Fruit fly (Drosophila melanogaster) whole organism: ENCODE measurements around the gene crb.

Experiments
- CG8478 ChIP-seq: fragments of >200 bp; optimal IDR thresholded peaks from 2 replicates; lab custom pipeline; 2018; ENCODE audit warnings: inconsistent platforms
- Dll ChIP-seq: fragments of >200 bp; optimal IDR thresholded peaks from 2 replicates; lab custom pipeline; 2017
- EcR ChIP-seq, 2 experiments: fragments of >200 bp; optimal IDR thresholded peaks; 2 replicates each; lab custom pipeline; 2017; ENCODE audit warnings: missing biosample characterization in 2 of 2, missing genetic modification characterization in 2 of 2, missing genetic modification reagents in 2 of 2
- pan ChIP-seq: fragments of >200 bp; optimal IDR thresholded peaks from 2 replicates; lab custom pipeline; 2017
- psq ChIP-seq: fragments of >200 bp; optimal IDR thresholded peaks from 2 replicates; lab custom pipeline; 2017
- usp ChIP-seq: fragments of >200 bp; optimal IDR thresholded peaks from 2 replicates; lab custom pipeline; 2017; ENCODE audit warnings: missing biosample characterization, missing genetic modification characterization, mixed read lengths

DNA sequence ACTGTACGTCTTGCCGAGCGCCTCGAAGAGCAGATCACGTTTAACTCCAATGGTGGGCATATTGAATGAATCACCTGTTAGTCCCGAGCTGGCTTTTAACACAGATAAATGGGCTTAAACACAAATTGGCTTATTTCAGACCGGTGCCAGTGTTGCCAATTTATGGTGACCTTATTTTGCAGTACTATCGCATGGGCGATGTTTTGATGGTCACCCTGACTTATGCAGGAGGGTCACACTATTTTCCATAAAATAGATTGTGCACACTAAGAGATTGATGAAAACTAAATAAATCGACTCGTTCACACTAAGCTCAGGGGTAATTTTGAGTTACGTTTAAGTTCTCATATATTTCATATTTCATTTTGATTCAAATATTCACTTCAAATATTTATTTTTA, 42.4 kb upstream of the crb start, which contains the start of gene beta-PheRS:
- TF ChIP-seq CG8478 (lab: Kevin White, UChicago) (no peak), EcR (GFP tag; optimal IDR thresholded peaks at IDR 0.05; lab: Kevin White, UChicago) (no peak), psq (lab: Kevin White, UChicago) (no peak), usp (GFP tag; lab: Kevin White, UChicago) (no peak), Dll (lab: Kevin White, UChicago) (no peak), pan (lab: Kevin White, UChicago) (no peak)
